Worm (Caenorhabditis elegans): Measurements from ENCODE around the gene Y116A8C.37.

Gene Y116A8C.37

ce11 chrIV:17099113-17099512 is 31.8 kb downstream of the Y116A8C.37 start:
- TF ChIP-seq hlh-8 (tag; optimal IDR thresholded peaks at IDR 0.05): no peak
- TF ChIP-seq tbx-7 (tag; optimal IDR thresholded peaks at IDR 0.05): peak; percentile 52
- TF ChIP-seq fax-1 (tag; optimal IDR thresholded peaks at IDR 0.05): peak; percentile 61
- TF ChIP-seq lin-11 (tag; optimal IDR thresholded peaks at IDR 0.05): no peak
- no peak for TF ChIP-seq C38D4.7 (GFP tag; optimal IDR thresholded peaks at IDR 0.05)
- peak; percentile 75 for TF ChIP-seq ceh-31 (tag; optimal IDR thresholded peaks at IDR 0.05)
- TF ChIP-seq zip-5 (tag; optimal IDR thresholded peaks at IDR 0.05): peak; percentile 38
- peak; percentile 18 for TF ChIP-seq ahr-1 (tag; optimal IDR thresholded peaks at IDR 0.05)
- no peak for TF ChIP-seq K09A11.1 (tag; optimal IDR thresholded peaks at IDR 0.05; ENCODE audit: insufficient read depth)
- no peak for TF ChIP-seq sdc-2 (tag; optimal IDR thresholded peaks at IDR 0.05)
- peak; percentile 88 for TF ChIP-seq tbx-2 (tag; optimal IDR thresholded peaks at IDR 0.05)
- TF ChIP-seq ref-2 (tag; optimal IDR thresholded peaks at IDR 0.05): peak; percentile 84
- TF ChIP-seq rnt-1 (tag; optimal IDR thresholded peaks at IDR 0.05): peak; percentile 26
- TF ChIP-seq C08G9.2 (tag; optimal IDR thresholded peaks at IDR 0.05): peak; percentile 65
- TF ChIP-seq hlh-6 (tag; optimal IDR thresholded peaks at IDR 0.05): peak; percentile 43
- TF ChIP-seq lim-6 (tag; optimal IDR thresholded peaks at IDR 0.05): peak; percentile 7
- no peak for TF ChIP-seq ceh-30 (tag; optimal IDR thresholded peaks at IDR 0.05)
- peak; percentile 56 for TF ChIP-seq ceh-34 (tag; optimal IDR thresholded peaks at IDR 0.05)
- no peak for TF ChIP-seq Y22D7AL.16 (tag; optimal IDR thresholded peaks at IDR 0.05)
- peak; percentile 19 for TF ChIP-seq ceh-14 (tag; optimal IDR thresholded peaks at IDR 0.05)
- peak; percentile 9 for TF ChIP-seq fkh-6 (tag; optimal IDR thresholded peaks at IDR 0.05)
- peak; percentile 72 for TF ChIP-seq ceh-2 (tag; optimal IDR thresholded peaks at IDR 0.05)
- TF ChIP-seq hlh-30 (tag; optimal IDR thresholded peaks at IDR 0.05; ENCODE audit: insufficient read depth): no peak
- TF ChIP-seq ets-4 (tag; optimal IDR thresholded peaks at IDR 0.05): peak; percentile 10

- no peak for TF ChIP-seq unc-86 (tag; optimal IDR thresholded peaks at IDR 0.05)
- TF ChIP-seq tbx-7 (tag; optimal IDR thresholded peaks at IDR 0.05): no peak
- no peak for TF ChIP-seq pha-4 (tag; optimal IDR thresholded peaks at IDR 0.05)
- TF ChIP-seq ceh-14 (tag; optimal IDR thresholded peaks at IDR 0.05): no peak
- TF ChIP-seq hlh-13 (GFP tag; optimal IDR thresholded peaks at IDR 0.05): no peak
- TF ChIP-seq ref-2 (tag; optimal IDR thresholded peaks at IDR 0.05): no peak
- no peak for TF ChIP-seq npax-4 (tag; optimal IDR thresholded peaks at IDR 0.05)
- no peak for TF ChIP-seq hlh-8 (tag; optimal IDR thresholded peaks at IDR 0.05)
- TF ChIP-seq che-1 (tag; optimal IDR thresholded peaks at IDR 0.05): no peak
- no peak for TF ChIP-seq ceh-9 (tag; optimal IDR thresholded peaks at IDR 0.05)
- no peak for TF ChIP-seq ahr-1 (tag; optimal IDR thresholded peaks at IDR 0.05)
- no peak for TF ChIP-seq pat-9 (tag; optimal IDR thresholded peaks at IDR 0.05)
- TF ChIP-seq K09A11.1 (tag; optimal IDR thresholded peaks at IDR 0.05; ENCODE audit: insufficient read depth): no peak
- no peak for TF ChIP-seq fkh-6 (tag; optimal IDR thresholded peaks at IDR 0.05)
- TF ChIP-seq syd-9 (tag; optimal IDR thresholded peaks at IDR 0.05): no peak
Measured at ce11 chrIV:17096168-17096567, 34.8 kb downstream of the Y116A8C.37 start, which contains the start of gene Y116A8C.27. TSS of gene Y116A8C.27 (minus strand) at chrIV:17096268.

ce11 chrIV:17093701-17094100 is 37.2 kb downstream of the Y116A8C.37 start, which contains the start of gene Y116A8C.29:
TSS of gene Y116A8C.29 (plus strand) at chrIV:17094028.
- TF ChIP-seq syd-9 (tag; optimal IDR thresholded peaks at IDR 0.05) (no peak), mec-3 (tag; optimal IDR thresholded peaks at IDR 0.05; ENCODE audit: borderline replicate concordance) (no peak), pqm-1 (tag; optimal IDR thresholded peaks at IDR 0.05) (no peak), unc-42 (tag; optimal IDR thresholded peaks at IDR 0.05) (no peak), hlh-13 (GFP tag; optimal IDR thresholded peaks at IDR 0.05) (no peak), ahr-1 (tag; optimal IDR thresholded peaks at IDR 0.05) (no peak), elt-2 (tag; optimal IDR thresholded peaks at IDR 0.05) (no peak), lim-6 (tag; optimal IDR thresholded peaks at IDR 0.05) (no peak), pat-9 (tag; optimal IDR thresholded peaks at IDR 0.05) (no peak), dmd-4 (tag; optimal IDR thresholded peaks at IDR 0.05; ENCODE audit: borderline replicate concordance) (no peak), ceh-19 (GFP tag; optimal IDR thresholded peaks at IDR 0.05) (no peak), K02D7.2 (tag; optimal IDR thresholded peaks at IDR 0.05) (no peak), C38D4.7 (GFP tag; optimal IDR thresholded peaks at IDR 0.05) (no peak)

Measured in whole organism, late embryonic.